Worm (Caenorhabditis elegans) whole organism, early embryonic: ENCODE measurements around the gene ZK1290.7.

Source experiments
- F13C5.2 ChIP-seq: sonication (generic microtip); optimal IDR thresholded peaks from 2 replicates; lab custom pipeline; 2017; ENCODE audit warnings: mild to moderate bottlenecking, missing genetic modification characterization, inconsistent platforms, missing compliant biosample characterization
- ama-1 ChIP-seq: fragments of 150-350 bp; optimal IDR thresholded peaks from 2 replicates; lab custom pipeline; 2014
- ceh-13 ChIP-seq: fragments of 200-800 bp; sonication (Bioruptor generic); optimal IDR thresholded peaks from 2 replicates; lab custom pipeline; 2018; ENCODE audit warnings: mild to moderate bottlenecking, missing genetic modification characterization, missing compliant biosample characterization
- ets-7 ChIP-seq: sonication (generic microtip); optimal IDR thresholded peaks from 2 replicates; lab custom pipeline; 2016; ENCODE audit warnings: missing genotype, missing genetic modification characterization, missing compliant biosample characterization
- flt-1 ChIP-seq: fragments of 200-800 bp; sonication (Bioruptor generic); IDR thresholded peaks from 2 replicates; pipeline ENCODE4 v1.3.6; 2022; ENCODE audit warnings: missing genetic modification characterization, missing compliant biosample characterization
- hmbx-1 ChIP-seq: sonication (generic microtip); optimal IDR thresholded peaks from 2 replicates; lab custom pipeline; 2016; ENCODE audit warnings: mild to moderate bottlenecking, missing genetic modification characterization, missing compliant biosample characterization
- hmg-4 ChIP-seq: fragments of 200-800 bp; sonication (Bioruptor generic); optimal IDR thresholded peaks from 2 replicates; lab custom pipeline; 2018; ENCODE audit warnings: mild to moderate bottlenecking, missing genetic modification characterization, missing compliant biosample characterization
- scrt-1 ChIP-seq: fragments of 200-800 bp; sonication (Bioruptor generic); IDR thresholded peaks from 2 replicates; pipeline ENCODE4 v1.3.6; 2022; ENCODE audit warnings: missing genetic modification characterization, missing compliant biosample characterization
- sea-1 ChIP-seq: fragments of 200-800 bp; sonication (Bioruptor generic); conservative IDR thresholded peaks from 2 replicates; pipeline ENCODE4 v1.3.6; 2022; ENCODE audit warnings: missing genetic modification characterization, missing compliant biosample characterization

DNA sequence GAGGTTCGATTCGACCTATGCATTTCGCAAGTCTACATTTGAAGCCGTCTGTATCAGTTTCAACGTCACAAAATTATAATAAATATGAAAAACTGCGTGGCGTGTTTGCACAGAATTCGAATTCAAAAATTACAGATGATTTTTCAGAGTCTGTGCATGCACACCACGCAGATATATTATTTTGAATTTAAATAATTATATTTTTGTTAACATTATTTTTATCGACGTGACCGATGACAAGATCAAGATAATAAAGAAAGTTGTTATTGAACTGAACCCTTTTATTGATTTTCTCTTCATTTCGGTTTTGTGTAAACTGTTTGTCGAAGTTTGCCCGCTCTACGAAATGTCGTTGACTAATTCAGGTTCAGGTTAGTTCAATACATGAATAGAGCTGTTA is 20.4 kb downstream of the ZK1290.7 start, which contains the start of gene C28F5.1:
- TF ChIP-seq flt-1 (GFP tag; lab: Robert Waterston, UW) (no peak), ama-1 (no peak), scrt-1 (GFP tag; lab: Robert Waterston, UW) (no peak), hmbx-1 (tag; lab: Kevin White, UChicago) (no peak), ceh-13 (GFP tag; lab: Kevin White, UChicago) (no peak), ets-7 (tag; lab: Kevin White, UChicago) (no peak), sea-1 (no peak), hmg-4 (GFP tag; lab: Kevin White, UChicago) (no peak), F13C5.2 (tag; lab: Kevin White, UChicago) (no peak)
